Worm (Caenorhabditis elegans) whole organism, young adult: Measurements from ENCODE around the gene best-20.
"Not testable (repeated sequence)": the region's sequence is repeated elsewhere in the genome, so short reads cannot be mapped to it uniquely, and the experiment has no call there.

Experiments used
- B0035.1 ChIP-seq: sonication (generic microtip); optimal IDR thresholded peaks from 2 replicates; lab custom pipeline; 2016; ENCODE audit warnings: missing genetic modification characterization, mild to moderate bottlenecking, missing compliant biosample characterization, missing genotype, missing genetic modification reagents
- D2030.7 ChIP-seq: fragments of 200-800 bp; sonication (Bioruptor generic); IDR thresholded peaks from 2 replicates; pipeline ENCODE4 v1.3.6; 2022; ENCODE audit warnings: missing genetic modification reagents, missing genetic modification characterization, missing compliant biosample characterization
- F39B2.1 ChIP-seq: fragments of 200-800 bp; sonication (Bioruptor generic); IDR thresholded peaks from 2 replicates; pipeline ENCODE4 v1.3.6; 2022; ENCODE audit warnings: missing genetic modification reagents, missing genetic modification characterization, missing compliant biosample characterization
- K12H6.12 ChIP-seq: fragments of 200-800 bp; sonication (Bioruptor generic); optimal IDR thresholded peaks from 2 replicates; lab custom pipeline; 2018; ENCODE audit warnings: mild to moderate bottlenecking, missing genetic modification characterization, missing compliant biosample characterization
- akir-1 ChIP-seq: fragments of 200-800 bp; sonication (Bioruptor generic); optimal IDR thresholded peaks from 2 replicates; lab custom pipeline; 2018; ENCODE audit warnings: mild to moderate bottlenecking, missing genetic modification characterization, moderate library complexity, missing compliant biosample characterization
- cebp-2 ChIP-seq: fragments of 200-800 bp; sonication (Bioruptor generic); IDR thresholded peaks from 2 replicates; pipeline ENCODE4 v1.3.6; 2022; ENCODE audit warnings: missing genetic modification characterization, missing compliant biosample characterization
- ceh-100 ChIP-seq: fragments of 200-800 bp; sonication (Bioruptor generic); IDR thresholded peaks from 2 replicates; pipeline ENCODE4 v1.3.6; 2022; ENCODE audit warnings: missing genetic modification reagents, missing genetic modification characterization, missing compliant biosample characterization
- ceh-58 ChIP-seq: fragments of 200-800 bp; sonication (Bioruptor generic); IDR thresholded peaks from 2 replicates; pipeline ENCODE4 v1.3.6; 2022; ENCODE audit warnings: missing genetic modification characterization, missing compliant biosample characterization
- dox-1 ChIP-seq: fragments of 200-800 bp; sonication (Bioruptor generic); IDR thresholded peaks from 2 replicates; pipeline ENCODE4 v1.3.6; 2022; ENCODE audit warnings: missing genetic modification reagents, missing genetic modification characterization, missing compliant biosample characterization
- dpff-1 ChIP-seq: sonication (generic microtip); optimal IDR thresholded peaks from 2 replicates; lab custom pipeline; 2017; ENCODE audit warnings: mild to moderate bottlenecking, missing genetic modification characterization, missing compliant biosample characterization
- hlh-12 ChIP-seq: sonication (generic microtip); optimal IDR thresholded peaks from 2 replicates; lab custom pipeline; 2016; ENCODE audit warnings: missing genetic modification characterization, missing compliant biosample characterization
- hmg-1.2 ChIP-seq: fragments of 200-800 bp; sonication (Bioruptor generic); IDR thresholded peaks from 2 replicates; pipeline ENCODE4 v1.3.6; 2022; ENCODE audit warnings: missing genetic modification reagents, missing genetic modification characterization, missing compliant biosample characterization
- hrde-1 ChIP-seq: sonication (generic microtip); optimal IDR thresholded peaks from 2 replicates; lab custom pipeline; 2016; ENCODE audit warnings: missing genetic modification characterization, mild to moderate bottlenecking, missing compliant biosample characterization, moderate library complexity, missing genotype, missing genetic modification reagents, borderline replicate concordance
- hsf-1 ChIP-seq: fragments of 200-800 bp; sonication (Bioruptor generic); IDR thresholded peaks from 2 replicates; pipeline ENCODE4 v1.3.6; 2022; ENCODE audit warnings: missing genetic modification reagents, missing genetic modification characterization, missing compliant biosample characterization
- lag-1 ChIP-seq: fragments of 200-800 bp; sonication (Bioruptor generic); IDR thresholded peaks from 2 replicates; pipeline ENCODE4 v1.3.6; 2022; ENCODE audit warnings: missing genetic modification reagents, missing genetic modification characterization, missing compliant biosample characterization
- let-607 ChIP-seq, 2 experiments: fragments of 200-800 bp in 1 of 2; sonication (Bioruptor generic) in 1 of 2; sonication (generic microtip) in 1 of 2; optimal IDR thresholded peaks; 2 replicates each; lab custom pipeline; 2016 to 2018; ENCODE audit warnings: mild to moderate bottlenecking in 2 of 2, missing compliant biosample characterization in 2 of 2, missing genetic modification characterization in 2 of 2, moderate library complexity in 2 of 2, missing genotype in 1 of 2
- lir-1 ChIP-seq: fragments of 200-800 bp; sonication (Bioruptor generic); conservative IDR thresholded peaks from 2 replicates; pipeline ENCODE4 v1.3.6; 2022; ENCODE audit warnings: missing genetic modification reagents, missing genetic modification characterization, missing compliant biosample characterization
- madf-10 ChIP-seq: sonication (generic microtip); optimal IDR thresholded peaks from 2 replicates; lab custom pipeline; 2016; ENCODE audit warnings: mild to moderate bottlenecking, missing genetic modification characterization, missing compliant biosample characterization
- madf-3 ChIP-seq: fragments of 200-800 bp; sonication (Bioruptor generic); IDR thresholded peaks from 2 replicates; pipeline ENCODE4 v1.3.6; 2022; ENCODE audit warnings: missing genetic modification reagents, missing genetic modification characterization, missing compliant biosample characterization
- madf-8 ChIP-seq: fragments of 200-800 bp; sonication (Bioruptor generic); conservative IDR thresholded peaks from 2 replicates; pipeline ENCODE4 v1.3.6; 2022; ENCODE audit warnings: missing genetic modification reagents, missing genetic modification characterization, missing compliant biosample characterization
- mes-4 ChIP-seq: sonication (generic microtip); optimal IDR thresholded peaks from 2 replicates; lab custom pipeline; 2016; ENCODE audit warnings: missing genotype, missing genetic modification characterization, missing compliant biosample characterization
- nhr-90 ChIP-seq: sonication (generic microtip); optimal IDR thresholded peaks from 2 replicates; lab custom pipeline; 2016; ENCODE audit warnings: missing genotype, mild to moderate bottlenecking, missing genetic modification characterization, missing compliant biosample characterization
- rec-8 ChIP-seq, 2 experiments: sonication (generic microtip); optimal IDR thresholded peaks; 2 replicates each; lab custom pipeline; 2016; ENCODE audit warnings: mild to moderate bottlenecking in 2 of 2, missing genetic modification characterization in 2 of 2, missing genetic modification reagents in 2 of 2, missing genotype in 2 of 2, missing biosample characterization in 1 of 2, missing compliant biosample characterization in 1 of 2, moderate library complexity in 1 of 2
- snpc-4 ChIP-seq, 5 experiments: fragments of 150-350 bp in 1 of 5; sonication (generic microtip) in 4 of 5; optimal IDR thresholded peaks; 2 replicates each; lab custom pipeline; 2014 to 2018; ENCODE audit warnings: missing genetic modification characterization in 5 of 5, missing biosample characterization in 3 of 5, antibody characterized with exemption in 2 of 5, mild to moderate bottlenecking in 2 of 5, missing compliant biosample characterization in 2 of 5, missing genotype in 2 of 5, moderate library complexity in 2 of 5, missing genetic modification reagents in 1 of 5
- tbx-9 ChIP-seq: sonication (generic microtip); optimal IDR thresholded peaks from 2 replicates; lab custom pipeline; 2016; ENCODE audit warnings: borderline replicate concordance, missing genetic modification characterization, inconsistent platforms, missing compliant biosample characterization
- tlf-1 ChIP-seq: fragments of 200-800 bp; sonication (Bioruptor generic); optimal IDR thresholded peaks from 2 replicates; lab custom pipeline; 2018; ENCODE audit warnings: mild to moderate bottlenecking, missing genetic modification characterization, missing compliant biosample characterization
- unc-62 ChIP-seq: fragments of 150-350 bp; optimal IDR thresholded peaks from 2 replicates; lab custom pipeline; 2014; ENCODE audit warnings: missing biosample characterization, missing genetic modification reagents, missing genetic modification characterization
- ztf-28 ChIP-seq: fragments of 200-800 bp; sonication (Bioruptor generic); IDR thresholded peaks from 2 replicates; pipeline ENCODE4 v1.3.6; 2022; ENCODE audit warnings: missing genetic modification reagents, missing genetic modification characterization, missing compliant biosample characterization
- ztf-3 ChIP-seq: fragments of 200-800 bp; sonication (Bioruptor generic); optimal IDR thresholded peaks from 2 replicates; lab custom pipeline; 2018; ENCODE audit warnings: mild to moderate bottlenecking, missing genetic modification characterization, missing compliant biosample characterization

The best-20 gene

DNA sequence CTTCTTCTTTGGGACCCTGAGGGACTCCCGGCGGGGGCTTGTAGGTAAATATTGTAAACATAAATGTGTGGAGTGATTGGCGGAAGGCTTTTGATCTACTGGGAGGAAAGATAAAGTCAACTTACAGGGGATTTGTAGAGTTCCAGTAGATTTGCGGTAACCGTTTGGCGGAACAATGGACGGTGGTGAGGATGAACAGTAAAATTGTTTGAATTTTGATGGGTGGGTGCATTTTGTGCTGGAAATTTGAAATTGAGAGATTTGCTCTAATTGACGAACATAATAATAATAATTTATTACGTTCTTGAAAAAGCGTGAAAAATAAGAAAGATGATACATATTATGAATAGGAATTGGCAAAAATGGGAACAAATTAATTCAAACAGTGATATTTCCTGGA lies 10.6 kb downstream of the best-20 start, which contains the start of gene vab-2:
TSS of gene vab-2 (minus strand) at position 238 of the 400 bp plus-strand sequence.
- TF ChIP-seq unc-62 (GFP tag; lab: Kevin White, UChicago) (no peak), akir-1 (GFP tag; lab: Kevin White, UChicago) (no peak), K12H6.12 (no peak), dox-1 (GFP tag; lab: Robert Waterston, UW) (no peak), rec-8 (tag; optimal IDR thresholded peaks at IDR 0.05; lab: Kevin White, UChicago) (no peak), tbx-9 (tag; lab: Kevin White, UChicago) (no peak)

DNA sequence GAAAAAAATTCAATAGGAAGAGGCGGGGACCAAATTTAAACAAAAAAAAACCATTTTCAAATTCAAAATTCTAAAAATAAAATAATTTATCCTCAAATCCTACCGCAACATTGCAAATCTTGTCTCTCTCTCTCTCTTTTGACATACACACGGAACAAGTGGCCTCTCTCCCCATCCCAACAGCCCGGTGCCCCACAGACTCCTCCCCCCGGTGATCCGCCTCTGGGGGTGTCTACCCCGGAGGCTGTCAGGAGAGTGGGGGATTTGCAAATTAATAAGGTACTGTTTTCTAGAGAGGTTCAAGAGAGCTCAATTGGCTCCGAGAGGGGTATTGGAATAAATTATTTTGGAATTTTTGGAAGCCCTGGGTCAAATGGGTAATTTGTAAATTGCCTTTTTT lies 11.7 kb downstream of the best-20 start:
- TF ChIP-seq ceh-100 (no peak), dpff-1 (tag; lab: Kevin White, UChicago) (no peak), madf-8 (GFP tag; lab: Robert Waterston, UW) (no peak), hrde-1 (no peak), B0035.1 (no peak), mes-4 (no peak), madf-10 (tag; lab: Kevin White, UChicago) (no peak), hsf-1 (GFP tag; lab: Robert Waterston, UW) (no peak), snpc-4 (GFP tag; optimal IDR thresholded peaks at IDR 0.05; lab: Kevin White, UChicago) (no peak), snpc-4 (tag; optimal IDR thresholded peaks at IDR 0.05; lab: Kevin White, UChicago) (no peak), ztf-3 (no peak), ztf-28 (GFP tag; lab: Robert Waterston, UW) (no peak), tlf-1 (no peak), rec-8 (tag; optimal IDR thresholded peaks at IDR 0.05; lab: Kevin White, UChicago) (no peak)

DNA sequence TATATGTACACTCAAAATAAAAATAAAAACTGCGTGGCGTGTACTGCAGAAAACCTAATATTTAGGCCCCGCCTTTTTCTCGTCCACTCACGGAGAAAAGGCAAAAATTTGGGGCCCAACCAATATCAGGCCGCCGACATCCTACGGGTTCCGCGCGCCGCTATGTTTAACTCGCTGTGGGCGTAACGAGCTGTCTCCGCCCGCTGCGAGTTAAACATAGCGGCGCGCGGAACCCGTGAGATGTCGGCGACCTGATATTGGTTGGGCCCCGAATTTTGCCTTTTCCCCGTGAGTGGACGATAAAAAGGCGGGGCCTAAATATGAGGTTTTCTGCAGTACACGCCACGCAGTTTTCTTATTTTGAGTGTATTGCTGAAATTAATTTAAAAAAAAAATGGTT lies 15.2 kb downstream of the best-20 start:
- not testable (repeated sequence) for TF ChIP-seq snpc-4 (GFP tag; optimal IDR thresholded peaks at IDR 0.05; lab: Kevin White, UChicago)
- TF ChIP-seq snpc-4 (tag; optimal IDR thresholded peaks at IDR 0.05; lab: Kevin White, UChicago) (peak in 2 of 4 experiments; percentile 71 to 86), madf-3 (0 out of 2 replicates have a peak, but pooled peaks have one; percentile 16), hmg-1.2 (0 out of 2 replicates have a peak, but pooled peaks have one; percentile 12)

DNA sequence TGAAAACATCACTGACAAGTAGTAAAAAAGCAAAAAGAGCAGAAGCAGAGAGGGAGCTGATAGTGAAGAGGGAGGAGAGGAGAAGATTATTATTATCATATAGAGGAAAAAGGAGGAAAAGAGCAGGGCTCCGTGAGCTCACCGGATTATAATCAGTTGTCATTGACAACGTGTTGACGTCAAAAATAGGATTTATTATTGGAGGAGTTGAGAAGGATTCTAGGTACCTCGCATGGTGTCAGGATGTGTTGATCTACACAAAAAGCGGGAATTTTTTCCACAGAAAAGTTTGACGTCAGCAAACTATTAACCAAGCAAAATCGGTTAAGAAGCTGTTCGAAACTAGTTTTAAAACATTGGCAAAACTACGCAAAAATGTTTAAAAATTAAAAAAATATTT lies 18.1 kb downstream of the best-20 start:
- no peak for TF ChIP-seq cebp-2 (GFP tag; lab: Robert Waterston, UW)
- TF ChIP-seq, all 124 proteins: peak for 0

DNA sequence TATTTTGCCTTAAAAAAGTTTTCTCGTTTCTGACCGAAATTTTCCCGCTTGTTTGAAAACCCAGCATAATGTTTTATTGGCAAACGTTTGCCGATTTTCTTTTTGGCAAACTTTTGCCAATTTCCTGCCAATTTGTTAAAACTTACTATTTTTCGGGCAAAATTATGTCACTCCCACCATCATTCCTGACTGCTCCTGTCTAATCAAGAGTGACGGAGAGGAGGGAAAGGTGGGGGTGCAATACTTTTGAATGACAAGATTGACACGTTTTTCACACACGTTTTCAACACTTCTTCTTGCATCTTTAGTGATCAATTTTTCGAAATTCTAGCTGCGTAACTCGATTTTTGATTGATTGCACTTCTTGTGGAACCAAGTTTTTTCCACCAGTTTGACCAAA lies 25.5 kb downstream of the best-20 start:
- TF ChIP-seq F39B2.1 (no peak), let-607 (tag; optimal IDR thresholded peaks at IDR 0.05; lab: Kevin White, UChicago) (no peak), lir-1 (no peak)
- TF ChIP-seq, all 124 proteins: peak for 0

DNA sequence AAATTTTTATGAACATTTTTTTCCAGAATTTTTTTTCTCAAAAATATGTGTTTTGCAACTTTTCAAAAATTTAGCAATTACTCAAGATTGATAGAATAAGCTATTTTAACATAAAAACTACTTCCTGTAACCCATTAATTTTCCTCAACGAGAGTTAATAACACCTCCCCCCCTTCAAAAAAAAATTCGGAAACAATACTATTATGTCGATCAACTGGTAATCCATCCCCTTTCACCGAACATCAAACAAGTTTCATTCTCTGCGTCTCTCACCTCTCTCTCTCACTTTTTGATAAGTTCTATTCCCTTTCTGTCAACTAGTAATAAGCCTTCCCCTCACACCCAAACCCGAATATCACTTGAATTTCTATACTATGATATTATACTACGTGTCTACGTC lies 27.9 kb downstream of the best-20 start, which contains the start of gene glct-6:
TSS of gene glct-6 (plus strand) at position 301 of the 400 bp plus-strand sequence.
- TF ChIP-seq D2030.7 (no peak), let-607 (tag; optimal IDR thresholded peaks at IDR 0.05; lab: Kevin White, UChicago) (no peak), hlh-12 (no peak), ceh-58 (GFP tag; lab: Robert Waterston, UW) (no peak), nhr-90 (tag; lab: Kevin White, UChicago) (no peak), lag-1 (GFP tag; lab: Robert Waterston, UW) (no peak)
